Worm (Caenorhabditis elegans) whole organism, young adult: ENCODE data around the gene F13A7.7.

Experiments used
- C17E4.6 ChIP-seq: fragments of 200-800 bp; sonication (Bioruptor generic); IDR thresholded peaks from 2 replicates; pipeline ENCODE4 v1.3.6; 2022; ENCODE audit warnings: missing genetic modification reagents, missing genetic modification characterization, missing compliant biosample characterization
- D2030.7 ChIP-seq: fragments of 200-800 bp; sonication (Bioruptor generic); IDR thresholded peaks from 2 replicates; pipeline ENCODE4 v1.3.6; 2022; ENCODE audit warnings: missing genetic modification reagents, missing genetic modification characterization, missing compliant biosample characterization
- F22D6.2 ChIP-seq: sonication (generic microtip); optimal IDR thresholded peaks from 2 replicates; lab custom pipeline; 2016; ENCODE audit warnings: mild to moderate bottlenecking, missing genetic modification characterization, missing compliant biosample characterization
- F33H1.4 ChIP-seq: fragments of 200-800 bp; sonication (Bioruptor generic); IDR thresholded peaks from 2 replicates; pipeline ENCODE4 v1.3.6; 2022; ENCODE audit warnings: missing genetic modification reagents, missing genetic modification characterization, missing compliant biosample characterization
- F52B5.7 ChIP-seq: sonication (generic microtip); optimal IDR thresholded peaks from 2 replicates; lab custom pipeline; 2016; ENCODE audit warnings: mild to moderate bottlenecking, missing genetic modification characterization, missing compliant biosample characterization
- K11D2.4 ChIP-seq: fragments of 200-800 bp; sonication (Bioruptor generic); IDR thresholded peaks from 2 replicates; pipeline ENCODE4 v1.3.6; 2022; ENCODE audit warnings: missing genetic modification reagents, missing genetic modification characterization, missing compliant biosample characterization
- T26A5.8 ChIP-seq: sonication (generic microtip); optimal IDR thresholded peaks from 2 replicates; lab custom pipeline; 2016; ENCODE audit warnings: missing genetic modification characterization, missing compliant biosample characterization
- Y53F4B.3 ChIP-seq: fragments of 200-800 bp; sonication (Bioruptor generic); IDR thresholded peaks from 2 replicates; pipeline ENCODE4 v1.3.6; 2022; ENCODE audit warnings: missing genetic modification reagents, missing genetic modification characterization, missing compliant biosample characterization
- Y53G8AR.9 ChIP-seq: fragments of 200-800 bp; sonication (Bioruptor generic); conservative IDR thresholded peaks from 2 replicates; pipeline ENCODE4 v1.3.6; 2022; ENCODE audit warnings: missing genetic modification reagents, missing genetic modification characterization, missing compliant biosample characterization
- Y79H2A.3 ChIP-seq: fragments of 200-800 bp; sonication (Bioruptor generic); conservative IDR thresholded peaks from 2 replicates; pipeline ENCODE4 v1.3.6; 2022; ENCODE audit warnings: missing genetic modification reagents, missing genetic modification characterization, missing compliant biosample characterization
- Y95B8A.8 ChIP-seq: fragments of 200-800 bp; sonication (Bioruptor generic); IDR thresholded peaks from 2 replicates; pipeline ENCODE4 v1.3.6; 2022; ENCODE audit warnings: missing genetic modification reagents, missing genetic modification characterization, missing compliant biosample characterization
- akir-1 ChIP-seq: fragments of 200-800 bp; sonication (Bioruptor generic); optimal IDR thresholded peaks from 2 replicates; lab custom pipeline; 2018; ENCODE audit warnings: mild to moderate bottlenecking, missing genetic modification characterization, moderate library complexity, missing compliant biosample characterization
- ama-1 ChIP-seq, 3 experiments: fragments of 150-350 bp in 1 of 3; sonication (generic microtip) in 2 of 3; optimal IDR thresholded peaks; 2 replicates each; lab custom pipeline; 2014 to 2018; ENCODE audit warnings: missing biosample characterization in 2 of 3, missing genetic modification characterization in 2 of 3, missing genetic modification reagents in 2 of 3
- atf-7 ChIP-seq: sonication (generic microtip); optimal IDR thresholded peaks from 2 replicates; lab custom pipeline; 2017; ENCODE audit warnings: mild to moderate bottlenecking, missing genetic modification characterization, missing compliant biosample characterization
- attf-5 ChIP-seq: fragments of 200-800 bp; sonication (Bioruptor generic); optimal IDR thresholded peaks from 2 replicates; lab custom pipeline; 2018; ENCODE audit warnings: mild to moderate bottlenecking, missing genetic modification characterization, missing compliant biosample characterization
- cebp-1 ChIP-seq, 2 experiments: fragments of 200-800 bp in 1 of 2; sonication (Bioruptor generic) in 1 of 2; sonication (generic microtip) in 1 of 2; IDR thresholded peaks in 1 of 2; optimal IDR thresholded peaks in 1 of 2; 2 replicates each; pipeline versions ENCODE4 v1.3.6 to Lab custom; 2017 to 2022; ENCODE audit warnings: missing compliant biosample characterization in 2 of 2, missing genetic modification characterization in 2 of 2, mild to moderate bottlenecking in 1 of 2, missing genetic modification reagents in 1 of 2, moderate library complexity in 1 of 2
- cebp-2 ChIP-seq: fragments of 200-800 bp; sonication (Bioruptor generic); IDR thresholded peaks from 2 replicates; pipeline ENCODE4 v1.3.6; 2022; ENCODE audit warnings: missing genetic modification characterization, missing compliant biosample characterization
- ceh-40 ChIP-seq: fragments of 200-800 bp; sonication (Bioruptor generic); IDR thresholded peaks from 2 replicates; pipeline ENCODE4 v1.3.6; 2022; ENCODE audit warnings: missing genetic modification characterization, missing compliant biosample characterization
- die-1 ChIP-seq: sonication (generic microtip); optimal IDR thresholded peaks from 2 replicates; lab custom pipeline; 2016; ENCODE audit warnings: missing genotype, mild to moderate bottlenecking, missing genetic modification characterization, missing compliant biosample characterization
- dox-1 ChIP-seq: fragments of 200-800 bp; sonication (Bioruptor generic); IDR thresholded peaks from 2 replicates; pipeline ENCODE4 v1.3.6; 2022; ENCODE audit warnings: missing genetic modification reagents, missing genetic modification characterization, missing compliant biosample characterization
- dpff-1 ChIP-seq: sonication (generic microtip); optimal IDR thresholded peaks from 2 replicates; lab custom pipeline; 2017; ENCODE audit warnings: mild to moderate bottlenecking, missing genetic modification characterization, missing compliant biosample characterization
- fkh-3 ChIP-seq: sonication (generic microtip); optimal IDR thresholded peaks from 2 replicates; lab custom pipeline; 2016; ENCODE audit warnings: mild to moderate bottlenecking, missing genetic modification characterization, missing compliant biosample characterization
- gei-17 ChIP-seq: fragments of 200-800 bp; sonication (Bioruptor generic); optimal IDR thresholded peaks from 2 replicates; lab custom pipeline; 2018; ENCODE audit warnings: mild to moderate bottlenecking, missing genetic modification characterization, missing compliant biosample characterization
- him-1 ChIP-seq: sonication (generic microtip); optimal IDR thresholded peaks from 2 replicates; lab custom pipeline; 2016; ENCODE audit warnings: missing genotype, missing genetic modification reagents, missing genetic modification characterization, missing compliant biosample characterization
- hmg-1.2 ChIP-seq: fragments of 200-800 bp; sonication (Bioruptor generic); IDR thresholded peaks from 2 replicates; pipeline ENCODE4 v1.3.6; 2022; ENCODE audit warnings: missing genetic modification reagents, missing genetic modification characterization, missing compliant biosample characterization
- hmg-20 ChIP-seq: fragments of 200-800 bp; sonication (Bioruptor generic); IDR thresholded peaks from 2 replicates; pipeline ENCODE4 v1.3.6; 2022; ENCODE audit warnings: missing genetic modification reagents, missing genetic modification characterization, missing compliant biosample characterization
- hsf-1 ChIP-seq: fragments of 200-800 bp; sonication (Bioruptor generic); IDR thresholded peaks from 2 replicates; pipeline ENCODE4 v1.3.6; 2022; ENCODE audit warnings: missing genetic modification reagents, missing genetic modification characterization, missing compliant biosample characterization
- lin-40 ChIP-seq: sonication (generic microtip); optimal IDR thresholded peaks from 2 replicates; lab custom pipeline; 2016; ENCODE audit warnings: missing genetic modification characterization, mild to moderate bottlenecking, missing compliant biosample characterization, missing genotype, missing genetic modification reagents
- lin-54 ChIP-seq: fragments of 200-800 bp; sonication (Bioruptor generic); optimal IDR thresholded peaks from 2 replicates; lab custom pipeline; 2018; ENCODE audit warnings: mild to moderate bottlenecking, missing genetic modification characterization, missing compliant biosample characterization
- lsy-27 ChIP-seq: sonication (generic microtip); optimal IDR thresholded peaks from 2 replicates; lab custom pipeline; 2017; ENCODE audit warnings: missing genetic modification characterization, mild to moderate bottlenecking, missing compliant biosample characterization, antibody characterized with exemption, missing genotype, borderline replicate concordance; ENCODE audit not compliant: insufficient read depth
- madf-3 ChIP-seq: fragments of 200-800 bp; sonication (Bioruptor generic); IDR thresholded peaks from 2 replicates; pipeline ENCODE4 v1.3.6; 2022; ENCODE audit warnings: missing genetic modification reagents, missing genetic modification characterization, missing compliant biosample characterization
- nfya-2 ChIP-seq: fragments of 200-800 bp; sonication (Bioruptor generic); IDR thresholded peaks from 2 replicates; pipeline ENCODE4 v1.3.6; 2022; ENCODE audit warnings: missing genetic modification reagents, missing genetic modification characterization, missing compliant biosample characterization
- nhr-120 ChIP-seq: fragments of 200-800 bp; sonication (Bioruptor generic); IDR thresholded peaks from 2 replicates; pipeline ENCODE4 v1.3.6; 2022; ENCODE audit warnings: missing genetic modification characterization, missing compliant biosample characterization
- nhr-179 ChIP-seq: sonication (generic microtip); optimal IDR thresholded peaks from 2 replicates; lab custom pipeline; 2016; ENCODE audit warnings: mild to moderate bottlenecking, missing genetic modification characterization, missing compliant biosample characterization
- nhr-27 ChIP-seq: fragments of 200-800 bp; sonication (Bioruptor generic); optimal IDR thresholded peaks from 2 replicates; lab custom pipeline; 2018; ENCODE audit warnings: mild to moderate bottlenecking, missing genetic modification characterization, moderate library complexity, missing compliant biosample characterization
- nhr-90 ChIP-seq: sonication (generic microtip); optimal IDR thresholded peaks from 2 replicates; lab custom pipeline; 2016; ENCODE audit warnings: missing genotype, mild to moderate bottlenecking, missing genetic modification characterization, missing compliant biosample characterization
- pbrm-1 ChIP-seq: fragments of 200-800 bp; sonication (Bioruptor generic); IDR thresholded peaks from 2 replicates; pipeline ENCODE4 v1.3.6; 2022; ENCODE audit warnings: missing genetic modification reagents, missing genetic modification characterization, missing compliant biosample characterization
- rcor-1 ChIP-seq: fragments of 200-800 bp; sonication (Bioruptor generic); IDR thresholded peaks from 2 replicates; pipeline ENCODE4 v1.3.6; 2022; ENCODE audit warnings: missing genetic modification reagents, missing genetic modification characterization, missing compliant biosample characterization
- snpc-1.3 ChIP-seq: sonication (generic microtip); optimal IDR thresholded peaks from 2 replicates; lab custom pipeline; 2017; ENCODE audit warnings: missing genetic modification characterization, mild to moderate bottlenecking, missing compliant biosample characterization, antibody characterized with exemption, moderate library complexity, missing genotype, missing genetic modification reagents; ENCODE audit not compliant: insufficient read depth
- snpc-3.4 ChIP-seq: sonication (generic microtip); optimal IDR thresholded peaks from 2 replicates; lab custom pipeline; 2017; ENCODE audit warnings: missing genetic modification characterization, mild to moderate bottlenecking, missing compliant biosample characterization, antibody characterized with exemption, moderate library complexity, missing genotype, missing genetic modification reagents
- somi-1 ChIP-seq: fragments of 200-800 bp; sonication (Bioruptor generic); optimal IDR thresholded peaks from 2 replicates; lab custom pipeline; 2018; ENCODE audit warnings: mild to moderate bottlenecking, missing genetic modification characterization, missing compliant biosample characterization
- tbp1 ChIP-seq: fragments of 200-800 bp; sonication (Bioruptor generic); optimal IDR thresholded peaks from 2 replicates; lab custom pipeline; 2018; ENCODE audit warnings: mild to moderate bottlenecking, missing genetic modification characterization, missing compliant biosample characterization
- tbx-9 ChIP-seq: sonication (generic microtip); optimal IDR thresholded peaks from 2 replicates; lab custom pipeline; 2016; ENCODE audit warnings: borderline replicate concordance, missing genetic modification characterization, inconsistent platforms, missing compliant biosample characterization
- unc-130 ChIP-seq: sonication (generic microtip); optimal IDR thresholded peaks from 2 replicates; lab custom pipeline; 2016; ENCODE audit warnings: missing genetic modification reagents, missing genetic modification characterization, missing compliant biosample characterization
- zfh-2 ChIP-seq: fragments of 200-800 bp; sonication (Bioruptor generic); conservative IDR thresholded peaks from 2 replicates; pipeline ENCODE4 v1.3.6; 2022; ENCODE audit warnings: missing genetic modification reagents, missing genetic modification characterization, missing compliant biosample characterization
- ztf-18 ChIP-seq: sonication (generic microtip); optimal IDR thresholded peaks from 2 replicates; lab custom pipeline; 2016; ENCODE audit warnings: missing genotype, mild to moderate bottlenecking, missing genetic modification characterization, missing compliant biosample characterization
- ztf-22 ChIP-seq: fragments of 200-800 bp; sonication (Bioruptor generic); optimal IDR thresholded peaks from 2 replicates; lab custom pipeline; 2018; ENCODE audit warnings: mild to moderate bottlenecking, missing genetic modification characterization, moderate library complexity, missing compliant biosample characterization
- ztf-28 ChIP-seq: fragments of 200-800 bp; sonication (Bioruptor generic); IDR thresholded peaks from 2 replicates; pipeline ENCODE4 v1.3.6; 2022; ENCODE audit warnings: missing genetic modification reagents, missing genetic modification characterization, missing compliant biosample characterization

Gene F13A7.7

ce11 chrV:16352282-16352681 lies 31.3 kb downstream of the F13A7.7 start (continued):
- TF ChIP-seq fkh-3 (tag; lab: Kevin White, UChicago) (no peak), ztf-22 (GFP tag; lab: Kevin White, UChicago) (peak; percentile 23), dpff-1 (tag; lab: Kevin White, UChicago) (no peak), ceh-40 (GFP tag; lab: Robert Waterston, UW) (no peak), tbx-9 (tag; lab: Kevin White, UChicago) (no peak), akir-1 (no peak), him-1 (tag; lab: Kevin White, UChicago) (no peak), nfya-2 (GFP tag; lab: Robert Waterston, UW) (no peak), ztf-28 (GFP tag; lab: Robert Waterston, UW) (no peak), unc-130 (GFP tag; lab: Kevin White, UChicago) (no peak), rcor-1 (GFP tag; lab: Robert Waterston, UW) (no peak), F33H1.4 (no peak), Y79H2A.3 (GFP tag; lab: Robert Waterston, UW) (no peak), Y53G8AR.9 (GFP tag; lab: Robert Waterston, UW) (no peak), lsy-27 (tag; lab: Kevin White, UChicago) (no peak), ama-1 (optimal IDR thresholded peaks at IDR 0.05; lab: Kevin White, UChicago) (no peak), ama-1 (GFP tag; optimal IDR thresholded peaks at IDR 0.05; lab: Kevin White, UChicago) (no peak), zfh-2 (GFP tag; lab: Robert Waterston, UW) (no peak), ztf-18 (tag; lab: Kevin White, UChicago) (no peak), die-1 (tag; lab: Kevin White, UChicago) (no peak), cebp-1 (GFP tag; IDR thresholded peaks at IDR 0.05; lab: Robert Waterston, UW) (no peak; the same call in 1 of the 2 replicates), cebp-1 (tag; optimal IDR thresholded peaks at IDR 0.05; lab: Kevin White, UChicago) (peak; percentile 71), Y53F4B.3 (GFP tag; lab: Robert Waterston, UW) (no peak), dox-1 (GFP tag; lab: Robert Waterston, UW) (0 out of 2 replicates have a peak, but pooled peaks have one; percentile 7), snpc-1.3 (tag; lab: Kevin White, UChicago) (no peak), lin-40 (tag; lab: Kevin White, UChicago) (peak; percentile 6), nhr-120 (GFP tag; lab: Robert Waterston, UW) (no peak), gei-17 (GFP tag; lab: Kevin White, UChicago) (no peak), F22D6.2 (tag; lab: Kevin White, UChicago) (peak; percentile 53), Y95B8A.8 (GFP tag; lab: Robert Waterston, UW) (no peak), D2030.7 (GFP tag; lab: Robert Waterston, UW) (no peak), snpc-3.4 (tag; lab: Kevin White, UChicago) (no peak), F52B5.7 (tag; lab: Kevin White, UChicago) (no peak), hsf-1 (GFP tag; lab: Robert Waterston, UW) (no peak), madf-3 (GFP tag; lab: Robert Waterston, UW) (no peak), cebp-2 (GFP tag; lab: Robert Waterston, UW) (no peak), nhr-179 (no peak), attf-5 (GFP tag; lab: Kevin White, UChicago) (peak; percentile 73), hmg-20 (GFP tag; lab: Robert Waterston, UW) (no peak), atf-7 (tag; lab: Kevin White, UChicago) (peak; percentile 1), hmg-1.2 (GFP tag; lab: Robert Waterston, UW) (peak; percentile 41; the same call in 1 of the 2 replicates), somi-1 (peak; percentile 67), nhr-90 (tag; lab: Kevin White, UChicago) (no peak), nhr-27 (tag; lab: Kevin White, UChicago) (no peak), tbp1 (GFP tag; lab: Kevin White, UChicago) (peak; percentile 4), T26A5.8 (tag; lab: Kevin White, UChicago) (no peak), C17E4.6 (GFP tag; lab: Robert Waterston, UW) (no peak), K11D2.4 (GFP tag; lab: Robert Waterston, UW) (no peak), pbrm-1 (GFP tag; lab: Robert Waterston, UW) (0 out of 2 replicates have a peak, but pooled peaks have one; percentile 32), lin-54 (peak; percentile 30)
